Fruit fly (Drosophila melanogaster) Kc167 (cell line): Measurements from ENCODE around the gene sick.

Experiments used
- h ChIP-seq: fragments of >200 bp; optimal IDR thresholded peaks from 3 replicates; lab custom pipeline; 2018; ENCODE audit warnings: missing external identifiers
- insv ChIP-seq: fragments of >200 bp; optimal IDR thresholded peaks from 3 replicates; lab custom pipeline; 2018; ENCODE audit warnings: missing external identifiers
- ttk ChIP-seq: sonication (Bioruptor generic); optimal IDR thresholded peaks from 2 replicates; lab custom pipeline; 2017; ENCODE audit warnings: missing external identifiers

dm6 chr2L:19943112-19943511, 146.9 kb downstream of the sick start:
- no peak for TF ChIP-seq h (lab: Kevin White, UChicago)
- TF ChIP-seq insv (lab: Kevin White, UChicago) = no peak
- TF ChIP-seq ttk (lab: Kevin White, UChicago) = no peak
